Worm (Caenorhabditis elegans) whole organism, L1 larva: ENCODE data around the gene ZK177.11.

Experiments used
- C34B4.2 ChIP-seq: sonication (generic microtip); optimal IDR thresholded peaks from 2 replicates; lab custom pipeline; 2017; ENCODE audit warnings: mild to moderate bottlenecking, missing genetic modification characterization, missing compliant biosample characterization
- F16B12.6 ChIP-seq: fragments of 150-350 bp; optimal IDR thresholded peaks from 2 replicates; lab custom pipeline; 2014; ENCODE audit warnings: missing biosample characterization, missing genetic modification characterization
- Y116A8C.19 ChIP-seq: sonication (generic microtip); optimal IDR thresholded peaks from 2 replicates; lab custom pipeline; 2016; ENCODE audit warnings: missing compliant biosample characterization, missing genetic modification characterization, borderline replicate concordance
- aha-1 ChIP-seq: fragments of 150-350 bp; optimal IDR thresholded peaks from 2 replicates; lab custom pipeline; 2014; ENCODE audit warnings: missing biosample characterization, missing genetic modification characterization
- aly-2 ChIP-seq: fragments of 150-350 bp; optimal IDR thresholded peaks from 2 replicates; lab custom pipeline; 2014; ENCODE audit warnings: missing biosample characterization, missing genetic modification characterization
- ama-1 ChIP-seq: fragments of 150-350 bp; optimal IDR thresholded peaks from 2 replicates; lab custom pipeline; 2014
- blmp-1 ChIP-seq: fragments of 150-350 bp; optimal IDR thresholded peaks from 2 replicates; lab custom pipeline; 2014; ENCODE audit warnings: missing biosample characterization, missing genetic modification characterization
- ceh-63 ChIP-seq: fragments of 200-800 bp; sonication (Bioruptor generic); optimal IDR thresholded peaks from 2 replicates; lab custom pipeline; 2018; ENCODE audit warnings: mild to moderate bottlenecking, missing genetic modification characterization, missing compliant biosample characterization
- ceh-8 ChIP-seq: fragments of 200-800 bp; sonication (Bioruptor generic); optimal IDR thresholded peaks from 2 replicates; lab custom pipeline; 2018; ENCODE audit warnings: mild to moderate bottlenecking, missing genetic modification characterization, moderate library complexity, missing compliant biosample characterization
- ceh-88 ChIP-seq: fragments of 200-800 bp; sonication (Bioruptor generic); IDR thresholded peaks from 2 replicates; pipeline ENCODE4 v1.3.6; 2022; ENCODE audit warnings: missing genetic modification characterization, missing compliant biosample characterization
- ceh-90 ChIP-seq: sonication (generic microtip); optimal IDR thresholded peaks from 2 replicates; lab custom pipeline; 2016; ENCODE audit warnings: missing genetic modification characterization, missing compliant biosample characterization
- dpl-1 ChIP-seq, 3 experiments: fragments of 150-350 bp in 2 of 3; sonication (generic microtip) in 1 of 3; optimal IDR thresholded peaks; 2 replicates each; lab custom pipeline; 2014 to 2017; ENCODE audit warnings: missing biosample characterization in 3 of 3, missing genetic modification characterization in 3 of 3, missing genetic modification reagents in 3 of 3
- dsc-1 ChIP-seq: sonication (generic microtip); optimal IDR thresholded peaks from 2 replicates; lab custom pipeline; 2016; ENCODE audit warnings: mild to moderate bottlenecking, missing genetic modification characterization, missing compliant biosample characterization
- egl-13 ChIP-seq: sonication (generic microtip); optimal IDR thresholded peaks from 2 replicates; lab custom pipeline; 2016; ENCODE audit warnings: missing genotype, missing genetic modification reagents, missing genetic modification characterization, missing compliant biosample characterization
- egl-27 ChIP-seq, 2 experiments: fragments of 150-350 bp in 1 of 2; sonication (generic microtip); optimal IDR thresholded peaks; 3 replicates each; lab custom pipeline; 2017 to 2018; ENCODE audit warnings: missing biosample characterization in 2 of 2, missing genetic modification characterization in 2 of 2, missing genetic modification reagents in 2 of 2
- elt-2 ChIP-seq: sonication (generic microtip); optimal IDR thresholded peaks from 2 replicates; lab custom pipeline; 2016; ENCODE audit warnings: missing genetic modification characterization, mild to moderate bottlenecking, inconsistent platforms, missing compliant biosample characterization, missing genetic modification reagents
- elt-3 ChIP-seq, 6 experiments: fragments of 150-350 bp in 1 of 6; sonication (generic microtip); optimal IDR thresholded peaks; 2 replicates each; lab custom pipeline; 2017 to 2018; ENCODE audit warnings: missing biosample characterization in 6 of 6, missing genetic modification characterization in 6 of 6, inconsistent platforms in 1 of 6
- ets-5 ChIP-seq: fragments of 200-800 bp; sonication (Bioruptor generic); IDR thresholded peaks from 2 replicates; pipeline ENCODE4 v1.3.6; 2022; ENCODE audit warnings: missing genetic modification characterization, missing compliant biosample characterization
- fkh-4 ChIP-seq: sonication (generic microtip); optimal IDR thresholded peaks from 2 replicates; lab custom pipeline; 2016; ENCODE audit warnings: missing compliant biosample characterization, missing genetic modification characterization, borderline replicate concordance
- grh-1 ChIP-seq: fragments of 200-800 bp; sonication (Bioruptor generic); IDR thresholded peaks from 2 replicates; pipeline ENCODE4 v1.3.6; 2022; ENCODE audit warnings: missing genetic modification reagents, missing genetic modification characterization, missing compliant biosample characterization
- hlh-17 ChIP-seq: fragments of 200-800 bp; sonication (Bioruptor generic); optimal IDR thresholded peaks from 2 replicates; lab custom pipeline; 2018; ENCODE audit warnings: missing genetic modification characterization, mild to moderate bottlenecking, missing compliant biosample characterization, moderate library complexity, borderline replicate concordance
- hpl-2 ChIP-seq: fragments of 150-350 bp; optimal IDR thresholded peaks from 2 replicates; lab custom pipeline; 2014; ENCODE audit warnings: missing biosample characterization, missing genetic modification reagents, missing genetic modification characterization
- irx-1 ChIP-seq: sonication (generic microtip); optimal IDR thresholded peaks from 2 replicates; lab custom pipeline; 2016; ENCODE audit warnings: missing genetic modification characterization, missing compliant biosample characterization
- jun-1 ChIP-seq: fragments of 150-350 bp; optimal IDR thresholded peaks from 2 replicates; lab custom pipeline; 2014; ENCODE audit warnings: missing biosample characterization, missing genetic modification reagents, missing genetic modification characterization
- lin-39 ChIP-seq: fragments of 150-350 bp; optimal IDR thresholded peaks from 2 replicates; lab custom pipeline; 2014; ENCODE audit warnings: missing biosample characterization, missing genetic modification reagents, missing genetic modification characterization
- lir-3 ChIP-seq: sonication (generic microtip); optimal IDR thresholded peaks from 2 replicates; lab custom pipeline; 2016; ENCODE audit warnings: mild to moderate bottlenecking, missing genetic modification characterization, moderate library complexity, missing compliant biosample characterization; ENCODE audit not compliant: poor library complexity
- lsy-2 ChIP-seq, 2 experiments: fragments of 150-350 bp; optimal IDR thresholded peaks; 2 replicates each; lab custom pipeline; 2014; ENCODE audit warnings: missing biosample characterization in 2 of 2, missing genetic modification characterization in 2 of 2
- mab-9 ChIP-seq: fragments of 200-800 bp; sonication (Bioruptor generic); IDR thresholded peaks from 2 replicates; pipeline ENCODE4 v1.3.6; 2022; ENCODE audit warnings: missing genetic modification reagents, missing genetic modification characterization, missing compliant biosample characterization
- mep-1 ChIP-seq: fragments of 150-350 bp; optimal IDR thresholded peaks from 2 replicates; lab custom pipeline; 2014; ENCODE audit warnings: missing biosample characterization, missing genetic modification characterization
- nhr-19 ChIP-seq: fragments of 200-800 bp; sonication (Bioruptor generic); conservative IDR thresholded peaks from 2 replicates; pipeline ENCODE4 v1.3.6; 2022; ENCODE audit warnings: missing genetic modification characterization, missing compliant biosample characterization
- nhr-20 ChIP-seq: sonication (generic microtip); optimal IDR thresholded peaks from 2 replicates; lab custom pipeline; 2016; ENCODE audit warnings: mild to moderate bottlenecking, missing genetic modification characterization, missing compliant biosample characterization
- nhr-77 ChIP-seq: fragments of 150-350 bp; optimal IDR thresholded peaks from 2 replicates; lab custom pipeline; 2014; ENCODE audit warnings: missing biosample characterization, missing genetic modification characterization
- nhr-90 ChIP-seq: sonication (generic microtip); optimal IDR thresholded peaks from 2 replicates; lab custom pipeline; 2016; ENCODE audit warnings: mild to moderate bottlenecking, missing genetic modification characterization, missing compliant biosample characterization; ENCODE audit not compliant: poor library complexity
- pag-3 ChIP-seq: sonication (generic microtip); optimal IDR thresholded peaks from 2 replicates; lab custom pipeline; 2017; ENCODE audit warnings: missing genetic modification characterization, mild to moderate bottlenecking, missing compliant biosample characterization, antibody characterized with exemption, borderline replicate concordance; ENCODE audit not compliant: insufficient read depth
- skn-1 ChIP-seq: fragments of 150-350 bp; optimal IDR thresholded peaks from 2 replicates; lab custom pipeline; 2014; ENCODE audit warnings: missing biosample characterization, missing genetic modification characterization
- snu-23 ChIP-seq: sonication (generic microtip); optimal IDR thresholded peaks from 2 replicates; lab custom pipeline; 2016; ENCODE audit warnings: missing genetic modification characterization, missing compliant biosample characterization
- sox-4 ChIP-seq: sonication (generic microtip); optimal IDR thresholded peaks from 2 replicates; lab custom pipeline; 2016; ENCODE audit warnings: missing genetic modification characterization, missing compliant biosample characterization
- sptf-1 ChIP-seq: fragments of 150-350 bp; optimal IDR thresholded peaks from 2 replicates; lab custom pipeline; 2014; ENCODE audit warnings: missing biosample characterization, missing genetic modification characterization
- sup-37 ChIP-seq: fragments of 200-800 bp; sonication (Bioruptor generic); optimal IDR thresholded peaks from 2 replicates; lab custom pipeline; 2018; ENCODE audit warnings: mild to moderate bottlenecking, missing genetic modification characterization, missing compliant biosample characterization
- swsn-7 ChIP-seq: sonication (generic microtip); optimal IDR thresholded peaks from 2 replicates; lab custom pipeline; 2016; ENCODE audit warnings: missing genetic modification characterization, missing compliant biosample characterization
- tbx-2 ChIP-seq: sonication (generic microtip); optimal IDR thresholded peaks from 2 replicates; lab custom pipeline; 2016; ENCODE audit warnings: missing genetic modification characterization, missing compliant biosample characterization
- tlp-1 ChIP-seq: fragments of 150-350 bp; optimal IDR thresholded peaks from 2 replicates; lab custom pipeline; 2014; ENCODE audit warnings: missing biosample characterization, missing genetic modification characterization
- unc-130 ChIP-seq: fragments of 150-350 bp; optimal IDR thresholded peaks from 2 replicates; lab custom pipeline; 2017; ENCODE audit warnings: missing biosample characterization, missing genetic modification characterization, inconsistent platforms
- unc-62 ChIP-seq: fragments of 150-350 bp; optimal IDR thresholded peaks from 2 replicates; lab custom pipeline; 2014; ENCODE audit warnings: missing biosample characterization, missing genetic modification reagents, missing genetic modification characterization
- unc-98 ChIP-seq: fragments of 200-800 bp; sonication (Bioruptor generic); IDR thresholded peaks from 2 replicates; pipeline ENCODE4 v1.3.6; 2022; ENCODE audit warnings: missing genetic modification characterization, missing compliant biosample characterization
- vab-15 ChIP-seq: sonication (generic microtip); optimal IDR thresholded peaks from 2 replicates; lab custom pipeline; 2017; ENCODE audit warnings: missing genotype, mild to moderate bottlenecking, missing genetic modification characterization, missing compliant biosample characterization
- zag-1 ChIP-seq: fragments of 150-350 bp; optimal IDR thresholded peaks from 2 replicates; lab custom pipeline; 2014; ENCODE audit warnings: missing biosample characterization, missing genetic modification characterization
- ztf-11 ChIP-seq, 2 experiments: sonication (generic microtip); optimal IDR thresholded peaks; 2 replicates each; lab custom pipeline; 2016 to 2017; ENCODE audit warnings: missing genetic modification characterization in 2 of 2, missing biosample characterization in 1 of 2, missing compliant biosample characterization in 1 of 2

Gene ZK177.11

DNA sequence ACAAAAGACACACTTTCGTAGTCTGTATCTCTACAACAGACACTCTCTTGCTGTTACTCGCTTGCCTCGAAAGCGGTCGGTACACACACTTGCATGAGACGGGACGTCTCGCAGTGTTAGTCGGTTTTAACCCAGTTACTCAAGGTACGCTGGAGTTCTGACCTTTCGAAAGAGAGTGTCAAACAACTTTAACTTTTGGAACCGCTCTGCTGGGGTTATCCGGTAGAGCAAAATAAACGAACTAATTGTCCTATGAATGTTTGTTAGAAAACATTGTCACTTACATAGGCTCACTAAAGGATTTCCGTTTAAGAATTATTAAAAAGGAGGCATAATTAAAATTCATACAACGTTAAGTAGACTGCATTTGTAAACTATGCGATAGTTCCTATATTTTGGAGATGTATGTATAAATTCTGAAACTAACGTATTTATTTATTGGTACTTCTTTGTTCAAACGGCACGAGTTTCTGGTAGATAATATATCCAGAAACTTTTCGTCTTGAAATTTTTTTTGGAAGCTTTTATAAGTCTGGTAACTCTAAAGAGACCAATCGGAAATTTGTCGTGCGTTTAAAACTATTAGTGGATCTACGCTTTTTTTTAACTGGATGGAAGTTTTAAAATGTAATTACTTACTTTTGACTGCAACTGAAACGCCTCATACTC lies 20.9 kb downstream of the ZK177.11 start (continued):
- TF ChIP-seq mep-1 (tag; lab: Kevin White, UChicago) (peak; percentile 97), nhr-19 (peak; percentile 99), grh-1 (peak; percentile 99), tlp-1 (no peak), skn-1 (peak; percentile 90), aly-2 (tag; lab: Kevin White, UChicago) (peak; percentile 99), fkh-4 (tag; lab: Kevin White, UChicago) (peak; percentile 86), jun-1 (peak; percentile 99), nhr-90 (tag; lab: Kevin White, UChicago) (peak; percentile 100), unc-130 (tag; lab: Kevin White, UChicago) (peak; percentile 98), F16B12.6 (peak; percentile 60), hlh-17 (GFP tag; lab: Kevin White, UChicago) (peak; percentile 92), ama-1 (lab: Kevin White, UChicago) (peak; percentile 100), hpl-2 (GFP tag; lab: Kevin White, UChicago) (peak; percentile 98), egl-27 (tag; optimal IDR thresholded peaks at IDR 0.05; lab: Kevin White, UChicago) (peak; percentile 92 to 93), egl-13 (tag; lab: Kevin White, UChicago) (peak; percentile 98), vab-15 (peak; percentile 87), unc-62 (GFP tag; lab: Kevin White, UChicago) (peak; percentile 46), tbx-2 (tag; lab: Kevin White, UChicago) (peak; percentile 100), nhr-20 (tag; lab: Kevin White, UChicago) (peak; percentile 100), lir-3 (tag; lab: Kevin White, UChicago) (peak; percentile 92), aha-1 (tag; lab: Kevin White, UChicago) (peak; percentile 62), ceh-88 (peak; percentile 98), sup-37 (GFP tag; lab: Kevin White, UChicago) (peak; percentile 98), sox-4 (tag; lab: Kevin White, UChicago) (peak; percentile 98), C34B4.2 (tag; lab: Kevin White, UChicago) (peak; percentile 67), elt-3 (tag; optimal IDR thresholded peaks at IDR 0.05; lab: Kevin White, UChicago) (peak; percentile 47 to 98 (median 80)), ceh-63 (GFP tag; lab: Kevin White, UChicago) (peak; percentile 95), nhr-77 (tag; lab: Kevin White, UChicago) (peak; percentile 99), pag-3 (peak; percentile 79), irx-1 (tag; lab: Kevin White, UChicago) (peak; percentile 99), lin-39 (tag; lab: Kevin White, UChicago) (peak; percentile 96), unc-98 (peak; percentile 79), swsn-7 (tag; lab: Kevin White, UChicago) (peak; percentile 100), elt-2 (tag; lab: Kevin White, UChicago) (peak; percentile 100), ztf-11 (tag; optimal IDR thresholded peaks at IDR 0.05; lab: Kevin White, UChicago) (peak in 1 of 2 experiments; percentile 93), dpl-1 (GFP tag; optimal IDR thresholded peaks at IDR 0.05; lab: Kevin White, UChicago) (peak; percentile 80 to 85 (median 83)), zag-1 (tag; lab: Kevin White, UChicago) (peak; percentile 95), lsy-2 (tag; optimal IDR thresholded peaks at IDR 0.05; lab: Kevin White, UChicago) (peak; percentile 96), blmp-1 (tag; lab: Kevin White, UChicago) (peak; percentile 81), Y116A8C.19 (tag; lab: Kevin White, UChicago) (peak; percentile 69), ets-5 (GFP tag; lab: Robert Waterston, UW) (0 out of 2 replicates have a peak, but pooled peaks have one; percentile 74), ceh-90 (tag; lab: Kevin White, UChicago) (peak; percentile 71), snu-23 (GFP tag; lab: Kevin White, UChicago) (peak; percentile 100), ceh-8 (GFP tag; lab: Kevin White, UChicago) (peak; percentile 98), sptf-1 (tag; lab: Kevin White, UChicago) (no peak), mab-9 (peak; percentile 98), dsc-1 (tag; lab: Kevin White, UChicago) (peak; percentile 99)
